Fruit fly (Drosophila melanogaster) whole organism, adult: ENCODE measurements around the gene ppk23.

Source experiments
- CG11617 ChIP-seq: fragments of 200-800 bp; sonication (Bioruptor generic); optimal IDR thresholded peaks from 2 replicates; lab custom pipeline; 2017; ENCODE audit warnings: mild to moderate bottlenecking, missing biosample characterization, missing genetic modification reagents, missing genetic modification characterization
- CG12768 ChIP-seq: fragments of 200-800 bp; sonication (Bioruptor generic); optimal IDR thresholded peaks from 2 replicates; lab custom pipeline; 2017; ENCODE audit warnings: missing biosample characterization, missing genetic modification characterization, mild to moderate bottlenecking, moderate library complexity, missing genetic modification reagents
- CG14711 ChIP-seq: fragments of 200-800 bp; sonication (Bioruptor generic); optimal IDR thresholded peaks from 2 replicates; lab custom pipeline; 2018; ENCODE audit warnings: missing biosample characterization, mild to moderate bottlenecking, missing genetic modification characterization, moderate library complexity
- CG1620 ChIP-seq: fragments of 200-800 bp; sonication (Bioruptor generic); optimal IDR thresholded peaks from 2 replicates; lab custom pipeline; 2016; ENCODE audit warnings: missing biosample characterization, missing genetic modification characterization
- CG33017 ChIP-seq: fragments of 200-800 bp; sonication (Bioruptor generic); optimal IDR thresholded peaks from 2 replicates; lab custom pipeline; 2018; ENCODE audit warnings: missing biosample characterization, mild to moderate bottlenecking, missing genetic modification characterization, moderate library complexity
- CG5204 ChIP-seq: fragments of 200-800 bp; sonication (Bioruptor generic); optimal IDR thresholded peaks from 2 replicates; lab custom pipeline; 2016; ENCODE audit warnings: missing biosample characterization, missing genetic modification characterization
- CG7045 ChIP-seq: fragments of 200-800 bp; sonication (Bioruptor generic); optimal IDR thresholded peaks from 2 replicates; lab custom pipeline; 2017; ENCODE audit warnings: missing biosample characterization, mild to moderate bottlenecking, missing genetic modification characterization
- CG7101 ChIP-seq: fragments of 200-800 bp; sonication (Bioruptor generic); optimal IDR thresholded peaks from 2 replicates; lab custom pipeline; 2018; ENCODE audit warnings: missing biosample characterization, mild to moderate bottlenecking, missing genetic modification characterization, moderate library complexity
- Clk ChIP-seq: fragments of 200-800 bp; sonication (Bioruptor generic); optimal IDR thresholded peaks from 2 replicates; lab custom pipeline; 2017; ENCODE audit warnings: missing biosample characterization, missing genetic modification characterization
- Crg-1 ChIP-seq: fragments of 200-800 bp; sonication (Bioruptor generic); optimal IDR thresholded peaks from 2 replicates; lab custom pipeline; 2016; ENCODE audit warnings: missing biosample characterization, missing genetic modification characterization
- Hr96 ChIP-seq: fragments of 200-800 bp; sonication (Bioruptor generic); optimal IDR thresholded peaks from 2 replicates; lab custom pipeline; 2016; ENCODE audit warnings: missing biosample characterization, missing genetic modification characterization
- Mnt ChIP-seq: fragments of 200-800 bp; sonication (Bioruptor generic); optimal IDR thresholded peaks from 2 replicates; lab custom pipeline; 2016; ENCODE audit warnings: missing biosample characterization, mild to moderate bottlenecking, missing genetic modification characterization
- bab1 ChIP-seq: fragments of 200-800 bp; sonication (Bioruptor generic); optimal IDR thresholded peaks from 3 replicates; lab custom pipeline; 2019; ENCODE audit warnings: missing biosample characterization, mild to moderate bottlenecking, missing genetic modification characterization, moderate library complexity
- cic ChIP-seq: fragments of 200-800 bp; sonication (Bioruptor generic); optimal IDR thresholded peaks from 2 replicates; lab custom pipeline; 2017; ENCODE audit warnings: missing biosample characterization, mild to moderate bottlenecking, missing genetic modification characterization, moderate library complexity
- cnc ChIP-seq, 2 experiments: fragments of >200 bp; optimal IDR thresholded peaks; 2 replicates each; lab custom pipeline; 2017
- kay ChIP-seq: fragments of 200-800 bp; sonication (Bioruptor generic); peaks from one replicate; lab custom pipeline; 2016; ENCODE audit warnings: missing biosample characterization, missing genetic modification characterization, borderline replicate concordance
- ovo ChIP-seq: fragments of 200-800 bp; sonication (Bioruptor generic); optimal IDR thresholded peaks from 2 replicates; lab custom pipeline; 2016; ENCODE audit warnings: missing biosample characterization, missing genetic modification characterization
- pad ChIP-seq: fragments of 200-800 bp; sonication (Bioruptor generic); optimal IDR thresholded peaks from 3 replicates; lab custom pipeline; 2017; ENCODE audit warnings: missing biosample characterization, missing genetic modification characterization, mild to moderate bottlenecking, moderate library complexity, missing genetic modification reagents
- tj ChIP-seq: fragments of 200-800 bp; sonication (Bioruptor generic); optimal IDR thresholded peaks from 3 replicates; lab custom pipeline; 2017; ENCODE audit warnings: missing biosample characterization, mild to moderate bottlenecking, missing genetic modification characterization, moderate library complexity
- toe ChIP-seq: fragments of 200-800 bp; sonication (Bioruptor generic); optimal IDR thresholded peaks from 2 replicates; lab custom pipeline; 2016; ENCODE audit warnings: missing biosample characterization, missing genetic modification characterization

Gene ppk23

dm6 chrX:17538410-17538809 lies 30.6 kb downstream of the ppk23 start:
- no peak for TF ChIP-seq CG11617 (GFP tag; lab: Kevin White, UChicago)
- TF ChIP-seq CG7045 (GFP tag; lab: Kevin White, UChicago): no peak
- TF ChIP-seq pad (GFP tag; lab: Kevin White, UChicago): no peak
- no peak for TF ChIP-seq ovo
- no peak for TF ChIP-seq Crg-1 (GFP tag; lab: Kevin White, UChicago)
- no peak for TF ChIP-seq Hr96 (GFP tag; lab: Kevin White, UChicago)
- TF ChIP-seq kay (GFP tag; lab: Kevin White, UChicago): no peak
- no peak for TF ChIP-seq tj (GFP tag; lab: Kevin White, UChicago)
- TF ChIP-seq cic: no peak
- no peak for TF ChIP-seq Clk (GFP tag; lab: Kevin White, UChicago)
- no peak for TF ChIP-seq CG5204 (GFP tag; lab: Kevin White, UChicago)

- TF ChIP-seq Clk (GFP tag; lab: Kevin White, UChicago) (no peak), Hr96 (GFP tag; lab: Kevin White, UChicago) (no peak), CG14711 (no peak), cic (no peak), Mnt (GFP tag; lab: Kevin White, UChicago) (no peak), cnc (optimal IDR thresholded peaks at IDR 0.05; lab: Kevin White, UChicago) (no peak), Crg-1 (GFP tag; lab: Kevin White, UChicago) (no peak), CG7101 (tag; lab: Kevin White, UChicago) (no peak)
Measured at dm6 chrX:17537276-17537675, 31.8 kb downstream of the ppk23 start.

dm6 chrX:17534321-17534720 lies 34.7 kb downstream of the ppk23 start:
- TF ChIP-seq CG5204 (GFP tag; lab: Kevin White, UChicago) (no peak), Crg-1 (GFP tag; lab: Kevin White, UChicago) (no peak), CG14711 (no peak), CG7045 (GFP tag; lab: Kevin White, UChicago) (no peak), CG33017 (no peak), CG7101 (tag; lab: Kevin White, UChicago) (no peak), CG12768 (GFP tag; lab: Kevin White, UChicago) (no peak), pad (GFP tag; lab: Kevin White, UChicago) (no peak), kay (GFP tag; lab: Kevin White, UChicago) (no peak)

- TF ChIP-seq bab1 (GFP tag; lab: Kevin White, UChicago): peak; percentile 87
- no peak for TF ChIP-seq ovo
Measured at dm6 chrX:17532158-17532557, 36.9 kb downstream of the ppk23 start.

- peak; percentile 22 for TF ChIP-seq CG7101 (tag; lab: Kevin White, UChicago)
- TF ChIP-seq Mnt (GFP tag; lab: Kevin White, UChicago): no peak
- TF ChIP-seq kay (GFP tag; lab: Kevin White, UChicago): no peak
- TF ChIP-seq cnc (optimal IDR thresholded peaks at IDR 0.05; lab: Kevin White, UChicago): no peak
- peak; percentile 75 for TF ChIP-seq Hr96 (GFP tag; lab: Kevin White, UChicago)
- peak; percentile 24 for TF ChIP-seq CG5204 (GFP tag; lab: Kevin White, UChicago)
- peak; percentile 3 for TF ChIP-seq tj (GFP tag; lab: Kevin White, UChicago)
- TF ChIP-seq pad (GFP tag; lab: Kevin White, UChicago): peak; percentile 38
- TF ChIP-seq bab1 (GFP tag; lab: Kevin White, UChicago): no peak
- peak; percentile 22 for TF ChIP-seq toe (GFP tag; lab: Kevin White, UChicago)
- TF ChIP-seq CG33017: no peak
- TF ChIP-seq CG1620: peak; percentile 78
- peak; percentile 34 for TF ChIP-seq Crg-1 (GFP tag; lab: Kevin White, UChicago)
- no peak for TF ChIP-seq CG14711
- TF ChIP-seq Clk (GFP tag; lab: Kevin White, UChicago): no peak
- no peak for TF ChIP-seq cic
- TF ChIP-seq CG7045 (GFP tag; lab: Kevin White, UChicago): no peak
- no peak for TF ChIP-seq CG11617 (GFP tag; lab: Kevin White, UChicago)
- no peak for TF ChIP-seq CG12768 (GFP tag; lab: Kevin White, UChicago)
- TF ChIP-seq ovo: peak; percentile 9
Measured at dm6 chrX:17531549-17532131, 37.4 kb downstream of the ppk23 start.

dm6 chrX:17524426-17524825 lies 44.6 kb downstream of the ppk23 start:
- TF ChIP-seq cnc (optimal IDR thresholded peaks at IDR 0.05; lab: Kevin White, UChicago): no peak
- TF ChIP-seq ovo: no peak
- TF ChIP-seq Hr96 (GFP tag; lab: Kevin White, UChicago): no peak
- no peak for TF ChIP-seq CG14711
- TF ChIP-seq tj (GFP tag; lab: Kevin White, UChicago): no peak
- no peak for TF ChIP-seq CG7101 (tag; lab: Kevin White, UChicago)
- TF ChIP-seq Mnt (GFP tag; lab: Kevin White, UChicago): no peak
- TF ChIP-seq bab1 (GFP tag; lab: Kevin White, UChicago): no peak
- no peak for TF ChIP-seq CG33017
- no peak for TF ChIP-seq CG7045 (GFP tag; lab: Kevin White, UChicago)
- no peak for TF ChIP-seq toe (GFP tag; lab: Kevin White, UChicago)
- TF ChIP-seq kay (GFP tag; lab: Kevin White, UChicago): no peak

- TF ChIP-seq cnc (optimal IDR thresholded peaks at IDR 0.05; lab: Kevin White, UChicago) (no peak), CG14711 (peak; percentile 2), Clk (GFP tag; lab: Kevin White, UChicago) (no peak), bab1 (GFP tag; lab: Kevin White, UChicago) (peak; percentile 29), tj (GFP tag; lab: Kevin White, UChicago) (no peak), CG7045 (GFP tag; lab: Kevin White, UChicago) (no peak), pad (GFP tag; lab: Kevin White, UChicago) (no peak), cic (no peak), Hr96 (GFP tag; lab: Kevin White, UChicago) (no peak), CG5204 (GFP tag; lab: Kevin White, UChicago) (no peak), CG1620 (no peak), CG12768 (GFP tag; lab: Kevin White, UChicago) (no peak), CG7101 (tag; lab: Kevin White, UChicago) (no peak)
Measured at dm6 chrX:17523559-17523958, 45.5 kb downstream of the ppk23 start.
